Worm (Caenorhabditis elegans) whole organism, L4 larva: ENCODE measurements around the gene rab-7.

ENCODE experiments used
- ZK546.5 ChIP-seq, 2 experiments: sonication (generic microtip); optimal IDR thresholded peaks; 2 replicates each; lab custom pipeline; 2017; ENCODE audit warnings: missing biosample characterization in 2 of 2, missing genetic modification characterization in 2 of 2
- ceh-32 ChIP-seq: sonication (generic microtip); optimal IDR thresholded peaks from 2 replicates; lab custom pipeline; 2016; ENCODE audit warnings: mild to moderate bottlenecking, missing genetic modification characterization, missing compliant biosample characterization; ENCODE audit not compliant: poor library complexity
- dve-1 ChIP-seq: sonication (generic microtip); optimal IDR thresholded peaks from 2 replicates; lab custom pipeline; 2017; ENCODE audit warnings: antibody characterized with exemption, mild to moderate bottlenecking, missing genetic modification characterization, missing compliant biosample characterization; ENCODE audit not compliant: insufficient read depth
- fkh-10 ChIP-seq: fragments of 150-350 bp; optimal IDR thresholded peaks from 2 replicates; lab custom pipeline; 2014; ENCODE audit warnings: missing biosample characterization, missing genetic modification reagents, missing genetic modification characterization
- nhr-28 ChIP-seq: fragments of 150-350 bp; optimal IDR thresholded peaks from 2 replicates; lab custom pipeline; 2014; ENCODE audit warnings: missing biosample characterization, missing genetic modification characterization
- pha-4 ChIP-seq, 2 experiments: fragments of 150-350 bp in 1 of 2; fragments of 200-800 bp in 1 of 2; sonication (Bioruptor generic) in 1 of 2; IDR thresholded peaks in 1 of 2; optimal IDR thresholded peaks in 1 of 2; 2 replicates each; pipeline versions ENCODE4 v1.3.6 to Lab custom; 2014 to 2022; ENCODE audit warnings: missing genetic modification characterization in 2 of 2, missing genetic modification reagents in 2 of 2, missing biosample characterization in 1 of 2, missing compliant biosample characterization in 1 of 2

ce11 chrII:11978920-11979319 is 12.2 kb upstream of the rab-7 start:
- TF ChIP-seq nhr-28 (tag; lab: Kevin White, UChicago) (no peak), dve-1 (tag; lab: Kevin White, UChicago) (no peak), ZK546.5 (tag; optimal IDR thresholded peaks at IDR 0.05; lab: Kevin White, UChicago) (no peak), fkh-10 (no peak), ceh-32 (tag; lab: Kevin White, UChicago) (no peak), pha-4 (GFP tag; IDR thresholded peaks at IDR 0.05; lab: Robert Waterston, UW) (no peak; the same call in 1 of the 2 replicates), pha-4 (tag; optimal IDR thresholded peaks at IDR 0.05; lab: Kevin White, UChicago) (no peak)
